Fruit fly (Drosophila melanogaster) whole organism, wandering third instar larva: ENCODE results near the gene AhcyL2.
"Not testable (repeated sequence)": the region's sequence is repeated elsewhere in the genome, so short reads cannot be mapped to it uniquely, and the experiment has no call there.

Source experiments
- Abd-B ChIP-seq: fragments of >200 bp; optimal IDR thresholded peaks from 2 replicates; lab custom pipeline; 2017; ENCODE audit warnings: missing biosample characterization, missing genetic modification characterization
- CG32264 ChIP-seq: fragments of 200-800 bp; sonication (Bioruptor generic); optimal IDR thresholded peaks from 2 replicates; lab custom pipeline; 2016; ENCODE audit warnings: missing biosample characterization, missing genetic modification characterization
- CG9705 ChIP-seq: fragments of 200-800 bp; sonication (Bioruptor generic); optimal IDR thresholded peaks from 2 replicates; lab custom pipeline; 2018; ENCODE audit warnings: missing biosample characterization, mild to moderate bottlenecking, missing genetic modification characterization
- CrebA ChIP-seq: fragments of 200-800 bp; sonication (Bioruptor generic); optimal IDR thresholded peaks from 2 replicates; lab custom pipeline; 2016; ENCODE audit warnings: missing biosample characterization, mild to moderate bottlenecking, missing genetic modification characterization, borderline replicate concordance
- Dfd ChIP-seq: fragments of >200 bp; optimal IDR thresholded peaks from 2 replicates; lab custom pipeline; 2017; ENCODE audit warnings: missing biosample characterization, missing genetic modification characterization
- Dif ChIP-seq: fragments of 200-275, 200-300 bp; sonication (Bioruptor generic); optimal IDR thresholded peaks from 2 replicates; lab custom pipeline; 2018; ENCODE audit warnings: missing biosample characterization, missing genetic modification characterization; ENCODE audit not compliant: partially characterized antibody
- GATAd ChIP-seq: sonication (Bioruptor generic); optimal IDR thresholded peaks from 2 replicates; lab custom pipeline; 2016; ENCODE audit warnings: missing biosample characterization, missing genetic modification characterization
- HLH106 ChIP-seq: fragments of 200-800 bp; optimal IDR thresholded peaks from 3 replicates; lab custom pipeline; 2019; ENCODE audit warnings: missing biosample characterization, mild to moderate bottlenecking, missing genetic modification characterization, moderate library complexity
- Hnf4 ChIP-seq: fragments of 200-800 bp; sonication (Bioruptor generic); optimal IDR thresholded peaks from 2 replicates; lab custom pipeline; 2016; ENCODE audit warnings: missing biosample characterization, mild to moderate bottlenecking, missing genetic modification characterization
- Hr78 ChIP-seq: fragments of >200 bp; optimal IDR thresholded peaks from 2 replicates; lab custom pipeline; 2017; ENCODE audit warnings: missing biosample characterization, missing genetic modification characterization
- Hr83 ChIP-seq: fragments of 200-300 bp; sonication (Bioruptor generic); optimal IDR thresholded peaks from 2 replicates; lab custom pipeline; 2016; ENCODE audit warnings: missing biosample characterization, mild to moderate bottlenecking, missing genetic modification characterization, moderate library complexity; ENCODE audit not compliant: poor library complexity, severe bottlenecking
- Jra ChIP-seq: sonication (Bioruptor generic); optimal IDR thresholded peaks from 2 replicates; lab custom pipeline; 2016; ENCODE audit warnings: missing biosample characterization, missing genetic modification characterization
- Mio ChIP-seq: sonication (Bioruptor generic); optimal IDR thresholded peaks from 2 replicates; lab custom pipeline; 2016; ENCODE audit warnings: missing biosample characterization, missing genetic modification characterization
- Myc ChIP-seq: fragments of >200 bp; optimal IDR thresholded peaks from 2 replicates; lab custom pipeline; 2017
- N ChIP-seq: fragments of >200 bp; optimal IDR thresholded peaks from 2 replicates; lab custom pipeline; 2018; ENCODE audit warnings: missing biosample characterization, missing external identifiers, missing genetic modification characterization
- OdsH ChIP-seq: fragments of 200-800 bp; sonication (Bioruptor generic); optimal IDR thresholded peaks from 2 replicates; lab custom pipeline; 2016; ENCODE audit warnings: missing biosample characterization, mild to moderate bottlenecking, missing genetic modification characterization
- Rel ChIP-seq, 2 experiments: fragments of 200-800 bp; sonication (Bioruptor generic) in 1 of 2; optimal IDR thresholded peaks; 2 replicates in 1 of 2; 3 replicates in 1 of 2; lab custom pipeline; 2016 to 2019; ENCODE audit warnings: mild to moderate bottlenecking in 2 of 2, missing biosample characterization in 2 of 2, missing genetic modification characterization in 2 of 2, moderate library complexity in 1 of 2
- Sp1 ChIP-seq: fragments of 200-800 bp; sonication (Bioruptor generic); optimal IDR thresholded peaks from 3 replicates; lab custom pipeline; 2019; ENCODE audit warnings: missing biosample characterization, mild to moderate bottlenecking, missing genetic modification characterization, moderate library complexity
- Vsx2 ChIP-seq: fragments of 200-300, 225-300 bp; sonication (Bioruptor generic); optimal IDR thresholded peaks from 2 replicates; lab custom pipeline; 2018; ENCODE audit warnings: missing biosample characterization, missing genetic modification characterization; ENCODE audit not compliant: partially characterized antibody
- br ChIP-seq: fragments of 200-800 bp; sonication (Bioruptor generic); optimal IDR thresholded peaks from 2 replicates; lab custom pipeline; 2016; ENCODE audit warnings: missing biosample characterization, missing genetic modification characterization
- brk ChIP-seq: fragments of 200-800 bp; sonication (Bioruptor generic); optimal IDR thresholded peaks from 2 replicates; lab custom pipeline; 2016; ENCODE audit warnings: missing biosample characterization, mild to moderate bottlenecking, missing genetic modification characterization
- dl ChIP-seq, 2 experiments: fragments of 175-275, 200-275 bp in 1 of 2; fragments of 200-275 bp in 1 of 2; sonication (Bioruptor generic); optimal IDR thresholded peaks; lab custom pipeline; 2018; ENCODE audit warnings: mild to moderate bottlenecking in 2 of 2, missing biosample characterization in 2 of 2, missing genetic modification characterization in 2 of 2, moderate library complexity in 2 of 2; ENCODE audit not compliant: partially characterized antibody in 2 of 2, insufficient read depth in 1 of 2
- dmrt93B ChIP-seq: fragments of 200-800 bp; sonication (Bioruptor generic); optimal IDR thresholded peaks from 2 replicates; lab custom pipeline; 2018; ENCODE audit warnings: missing biosample characterization, mild to moderate bottlenecking, missing genetic modification characterization
- dsf ChIP-seq: sonication (Bioruptor generic); optimal IDR thresholded peaks from 2 replicates; lab custom pipeline; 2016; ENCODE audit warnings: missing biosample characterization, missing genetic modification characterization, borderline replicate concordance
- ey ChIP-seq: fragments of 200-800 bp; sonication (Bioruptor generic); optimal IDR thresholded peaks from 2 replicates; lab custom pipeline; 2016; ENCODE audit warnings: missing biosample characterization, missing genetic modification characterization
- foxo ChIP-seq, 2 experiments: fragments of 200-800 bp; sonication (Bioruptor generic); optimal IDR thresholded peaks; 2 replicates in 1 of 2; 3 replicates in 1 of 2; lab custom pipeline; 2016 to 2017; ENCODE audit warnings: missing biosample characterization in 2 of 2, missing genetic modification characterization in 2 of 2
- fru ChIP-seq: fragments of 200-800 bp; sonication (Bioruptor generic); optimal IDR thresholded peaks from 3 replicates; lab custom pipeline; 2016; ENCODE audit warnings: missing biosample characterization, mild to moderate bottlenecking, missing genetic modification characterization
- h ChIP-seq: fragments of 200-800 bp; sonication (Bioruptor generic); optimal IDR thresholded peaks from 3 replicates; lab custom pipeline; 2016; ENCODE audit warnings: missing biosample characterization, mild to moderate bottlenecking, missing genetic modification characterization
- jim ChIP-seq: fragments of 175-275, 200-325 bp; sonication (Bioruptor generic); optimal IDR thresholded peaks from 2 replicates; lab custom pipeline; 2016; ENCODE audit warnings: missing biosample characterization, mild to moderate bottlenecking, missing genetic modification characterization
- lola ChIP-seq: fragments of >200 bp; optimal IDR thresholded peaks from 2 replicates; lab custom pipeline; 2017; ENCODE audit warnings: missing biosample characterization, missing genetic modification characterization
- pan ChIP-seq: fragments of >200 bp; optimal IDR thresholded peaks from 2 replicates; lab custom pipeline; 2017
- psq ChIP-seq: fragments of 200-800 bp; sonication (Bioruptor generic); optimal IDR thresholded peaks from 3 replicates; lab custom pipeline; 2017; ENCODE audit warnings: missing biosample characterization, mild to moderate bottlenecking, missing genetic modification characterization, moderate library complexity
- rgr ChIP-seq: fragments of 200-800 bp; sonication (Bioruptor generic); optimal IDR thresholded peaks from 3 replicates; lab custom pipeline; 2016; ENCODE audit warnings: missing biosample characterization, mild to moderate bottlenecking, missing genetic modification characterization
- sage ChIP-seq: fragments of 200-800 bp; sonication (Bioruptor generic); optimal IDR thresholded peaks from 2 replicates; lab custom pipeline; 2016; ENCODE audit warnings: missing biosample characterization, mild to moderate bottlenecking, missing genetic modification characterization
- sv ChIP-seq: fragments of 200-800 bp; sonication (Bioruptor generic); optimal IDR thresholded peaks from 3 replicates; lab custom pipeline; 2016; ENCODE audit warnings: missing biosample characterization, missing genetic modification characterization
- tai ChIP-seq: sonication (Bioruptor generic); optimal IDR thresholded peaks from 2 replicates; lab custom pipeline; 2016; ENCODE audit warnings: missing biosample characterization, missing genetic modification characterization
- usp ChIP-seq: fragments of >200 bp; optimal IDR thresholded peaks from 2 replicates; lab custom pipeline; 2017; ENCODE audit warnings: missing biosample characterization, missing genetic modification characterization
- woc ChIP-seq: sonication (Bioruptor generic); optimal IDR thresholded peaks from 2 replicates; lab custom pipeline; 2016; ENCODE audit warnings: missing biosample characterization, mild to moderate bottlenecking, missing genetic modification characterization

AhcyL2 gene

dm6 chr3R:16996059-16996959 is 14.4 kb upstream of the AhcyL2 start, which contains the start of the genes EMC2A and CG3534:
Gene EMC2A (minus strand): TSS chr3R:16996071.
Gene CG3534 (plus strand): TSS chr3R:16996446.
- TF ChIP-seq CG9705 (GFP tag; lab: Kevin White, UChicago) (peak; percentile 14), N (no peak), pan (lab: Kevin White, UChicago) (no peak), dsf (no peak), CrebA (GFP tag; lab: Kevin White, UChicago) (no peak), Dfd (GFP tag; lab: Kevin White, UChicago) (no peak), lola (no peak), Myc (lab: Kevin White, UChicago) (no peak), psq (GFP tag; lab: Kevin White, UChicago) (no peak), usp (GFP tag; lab: Kevin White, UChicago) (no peak), sv (GFP tag; lab: Kevin White, UChicago) (no peak), foxo (GFP tag; optimal IDR thresholded peaks at IDR 0.05; lab: Kevin White, UChicago) (peak in 1 of 2 experiments; percentile 59), ey (GFP tag; lab: Kevin White, UChicago) (no peak), CG32264 (GFP tag; lab: Kevin White, UChicago) (peak; percentile 20), Dif (no peak), Vsx2 (GFP tag; lab: Kevin White, UChicago) (no peak), dmrt93B (GFP tag; lab: Kevin White, UChicago) (no peak), tai (GFP tag; lab: Kevin White, UChicago) (no peak), Jra (GFP tag; lab: Kevin White, UChicago) (no peak), Mio (GFP tag; lab: Kevin White, UChicago) (no peak), OdsH (no peak), br (no peak), Hr78 (GFP tag; lab: Kevin White, UChicago) (no peak), Abd-B (GFP tag; lab: Kevin White, UChicago) (no peak), HLH106 (peak; percentile 52), Hr83 (GFP tag; lab: Kevin White, UChicago) (no peak), jim (GFP tag; lab: Kevin White, UChicago) (no peak), rgr (GFP tag; lab: Kevin White, UChicago) (no peak), Rel (GFP tag; optimal IDR thresholded peaks at IDR 0.05; lab: Kevin White, UChicago) (no peak), Rel (tag; optimal IDR thresholded peaks at IDR 0.05; lab: Kevin White, UChicago) (no peak), Hnf4 (GFP tag; lab: Kevin White, UChicago) (no peak), dl (GFP tag; optimal IDR thresholded peaks at IDR 0.05; lab: Kevin White, UChicago; ENCODE audit: insufficient read depth in 1 of 2, partially characterized antibody in 2 of 2) (no peak), GATAd (GFP tag; lab: Kevin White, UChicago) (no peak), fru (GFP tag; lab: Kevin White, UChicago) (peak; percentile 46), sage (GFP tag; lab: Kevin White, UChicago) (no peak), h (GFP tag; lab: Kevin White, UChicago) (peak; percentile 41), brk (GFP tag; lab: Kevin White, UChicago) (no peak), woc (peak; percentile 39), Sp1 (peak; percentile 49)

- not testable (repeated sequence) for TF ChIP-seq brk (GFP tag; lab: Kevin White, UChicago); pan (lab: Kevin White, UChicago); psq (GFP tag; lab: Kevin White, UChicago)
These were observed 10.8 kb upstream of the AhcyL2 start, which contains the start of gene CG31274 for dm6 chr3R:16992716-16993115. Gene CG31274 (plus strand): TSS chr3R:16993016.
